Fruit fly (Drosophila melanogaster) whole organism, embryonic: ENCODE measurements around the gene scpr-B.
A peak's percentile ranks its signal among the peaks of the same experiment; 100 is the strongest.

Experiments used
- Atf3 ChIP-seq: fragments of 200-800 bp; sonication (Bioruptor generic); optimal IDR thresholded peaks from 3 replicates; lab custom pipeline; 2016; ENCODE audit warnings: missing biosample characterization, missing genetic modification characterization
- Bgb ChIP-seq: fragments of 200-800 bp; sonication (Bioruptor generic); IDR thresholded peaks from 2 replicates; pipeline ENCODE4 v1.3.6; 2022; ENCODE audit warnings: missing biosample characterization, missing genetic modification characterization; ENCODE audit not compliant: partially characterized antibody
- CG1024 ChIP-seq: fragments of 200-800 bp; sonication (Bioruptor generic); IDR thresholded peaks from 2 replicates; pipeline ENCODE4 v1.3.6; 2022; ENCODE audit warnings: missing biosample characterization, missing genetic modification characterization
- CG13775 ChIP-seq: fragments of 200-800 bp; sonication (Bioruptor generic); optimal IDR thresholded peaks from 3 replicates; lab custom pipeline; 2017; ENCODE audit warnings: missing biosample characterization, mild to moderate bottlenecking, missing genetic modification characterization
- CG16863 ChIP-seq: fragments of 200-800 bp; sonication (Bioruptor generic); optimal IDR thresholded peaks from 3 replicates; lab custom pipeline; 2016; ENCODE audit warnings: missing biosample characterization, missing genetic modification characterization
- CG17385 ChIP-seq: fragments of 200-800 bp; sonication (Bioruptor generic); optimal IDR thresholded peaks from 3 replicates; lab custom pipeline; 2018; ENCODE audit warnings: missing biosample characterization, mild to moderate bottlenecking, missing genetic modification characterization
- CG17612 ChIP-seq: fragments of 200-800 bp; sonication (Bioruptor generic); IDR thresholded peaks from 2 replicates; pipeline ENCODE4 v1.3.6; 2022; ENCODE audit warnings: missing biosample characterization, missing genetic modification characterization
- CG1832 ChIP-seq: fragments of 200-800 bp; sonication (Bioruptor generic); optimal IDR thresholded peaks from 2 replicates; lab custom pipeline; 2017; ENCODE audit warnings: missing biosample characterization, mild to moderate bottlenecking, missing genetic modification characterization, inconsistent platforms
- CG33213 ChIP-seq: fragments of 200-800 bp; sonication (Bioruptor generic); optimal IDR thresholded peaks from 3 replicates; lab custom pipeline; 2016; ENCODE audit warnings: missing biosample characterization, missing genetic modification characterization
- CG42726 ChIP-seq: fragments of 200-800 bp; sonication (Bioruptor generic); IDR thresholded peaks from 2 replicates; pipeline ENCODE4 v1.3.6; 2022; ENCODE audit warnings: missing biosample characterization, missing genetic modification characterization; ENCODE audit not compliant: partially characterized antibody
- CG5245 ChIP-seq: fragments of 200-800 bp; sonication (Bioruptor generic); optimal IDR thresholded peaks from 3 replicates; lab custom pipeline; 2016; ENCODE audit warnings: missing biosample characterization, missing genetic modification characterization
- CG8765 ChIP-seq: fragments of 200-800 bp; sonication (Bioruptor generic); IDR thresholded peaks from 2 replicates; pipeline ENCODE4 v1.3.6; 2022; ENCODE audit warnings: missing biosample characterization, missing genetic modification characterization
- CG9437 ChIP-seq: fragments of 200-800 bp; sonication (Bioruptor generic); optimal IDR thresholded peaks from 2 replicates; lab custom pipeline; 2018; ENCODE audit warnings: missing biosample characterization, mild to moderate bottlenecking, missing genetic modification characterization
- Dad ChIP-seq: fragments of 200-800 bp; sonication (Bioruptor generic); optimal IDR thresholded peaks from 3 replicates; lab custom pipeline; 2016; ENCODE audit warnings: missing biosample characterization, missing genetic modification characterization
- Deaf1 ChIP-seq: fragments of 200-800 bp; optimal IDR thresholded peaks from 3 replicates; lab custom pipeline; 2019; ENCODE audit warnings: missing biosample characterization, mild to moderate bottlenecking, missing genetic modification characterization, moderate library complexity
- Drgx ChIP-seq: fragments of 200-800 bp; sonication (Bioruptor generic); IDR thresholded peaks from 2 replicates; pipeline ENCODE4 v1.3.6; 2022; ENCODE audit warnings: missing biosample characterization, missing genetic modification characterization
- Fer2 ChIP-seq: fragments of 200-800 bp; sonication (Bioruptor generic); optimal IDR thresholded peaks from 2 replicates; lab custom pipeline; 2018; ENCODE audit warnings: missing biosample characterization, mild to moderate bottlenecking, missing genetic modification characterization, moderate library complexity
- HLHmδ ChIP-seq: fragments of 200-800 bp; sonication (Bioruptor generic); optimal IDR thresholded peaks from 2 replicates; lab custom pipeline; 2018; ENCODE audit warnings: missing biosample characterization, mild to moderate bottlenecking, missing genetic modification characterization, moderate library complexity
- Hmr ChIP-seq: fragments of 200-800 bp; sonication (Bioruptor generic); optimal IDR thresholded peaks from 3 replicates; lab custom pipeline; 2017; ENCODE audit warnings: mild to moderate bottlenecking, missing biosample characterization, missing genetic modification reagents, missing genetic modification characterization
- MTF-1 ChIP-seq: fragments of 200-800 bp; sonication (Bioruptor generic); optimal IDR thresholded peaks from 2 replicates; lab custom pipeline; 2018; ENCODE audit warnings: missing biosample characterization, mild to moderate bottlenecking, missing genetic modification characterization, borderline replicate concordance
- NFAT ChIP-seq: fragments of 200-800 bp; sonication (Bioruptor generic); IDR thresholded peaks from 2 replicates; pipeline ENCODE4 v1.3.6; 2022; ENCODE audit warnings: missing biosample characterization, missing genetic modification characterization
- Rfx ChIP-seq: fragments of 200-800 bp; sonication (Bioruptor generic); IDR thresholded peaks from 2 replicates; pipeline ENCODE4 v1.3.6; 2022; ENCODE audit warnings: missing biosample characterization, missing genetic modification characterization
- Scr ChIP-seq: fragments of 200-800 bp; sonication (Bioruptor generic); IDR thresholded peaks from 2 replicates; pipeline ENCODE4 v1.3.6; 2022; ENCODE audit warnings: missing biosample characterization, missing genetic modification characterization; ENCODE audit not compliant: partially characterized antibody
- Spps ChIP-seq: fragments of 200-800 bp; sonication (Bioruptor generic); optimal IDR thresholded peaks from 2 replicates; lab custom pipeline; 2018; ENCODE audit warnings: missing biosample characterization, mild to moderate bottlenecking, missing genetic modification characterization
- Ssrp ChIP-seq: fragments of 200-800 bp; sonication (Bioruptor generic); optimal IDR thresholded peaks from 2 replicates; lab custom pipeline; 2018; ENCODE audit warnings: missing biosample characterization, mild to moderate bottlenecking, missing genetic modification characterization, moderate library complexity
- Stat92E ChIP-seq, 3 experiments: fragments of >200 bp in 2 of 3; fragments of 200-800 bp in 1 of 3; sonication (Bioruptor generic) in 1 of 3; optimal IDR thresholded peaks; 2 replicates each; lab custom pipeline; 2017 to 2019; ENCODE audit warnings: missing biosample characterization in 3 of 3, missing genetic modification characterization in 3 of 3, mild to moderate bottlenecking in 1 of 3, moderate library complexity in 1 of 3
- YL-1 ChIP-seq: fragments of 200-800 bp; sonication (Bioruptor generic); optimal IDR thresholded peaks from 3 replicates; lab custom pipeline; 2017; ENCODE audit warnings: missing biosample characterization, mild to moderate bottlenecking, missing genetic modification characterization
- amos ChIP-seq: fragments of 200-800 bp; sonication (Bioruptor generic); IDR thresholded peaks from 2 replicates; pipeline ENCODE4 v1.3.6; 2022; ENCODE audit warnings: missing biosample characterization, missing genetic modification characterization; ENCODE audit not compliant: partially characterized antibody
- bab2 ChIP-seq: fragments of 200-800 bp; sonication (Bioruptor generic); optimal IDR thresholded peaks from 2 replicates; lab custom pipeline; 2016; ENCODE audit warnings: missing biosample characterization, missing genetic modification characterization
- corto ChIP-seq: fragments of 200-800 bp; sonication (Bioruptor generic); optimal IDR thresholded peaks from 2 replicates; lab custom pipeline; 2016; ENCODE audit warnings: missing biosample characterization, mild to moderate bottlenecking, missing genetic modification characterization, moderate library complexity
- crc ChIP-seq: fragments of 200-800 bp; sonication (Bioruptor generic); optimal IDR thresholded peaks from 2 replicates; lab custom pipeline; 2016; ENCODE audit warnings: missing biosample characterization, missing genetic modification characterization
- da ChIP-seq: fragments of 200-800 bp; sonication (Bioruptor generic); optimal IDR thresholded peaks from 2 replicates; lab custom pipeline; 2016; ENCODE audit warnings: missing biosample characterization, missing genetic modification characterization
- disco-r ChIP-seq: fragments of 200-800 bp; sonication (Bioruptor generic); optimal IDR thresholded peaks from 2 replicates; lab custom pipeline; 2016; ENCODE audit warnings: missing biosample characterization, missing genetic modification characterization
- dmrt99B ChIP-seq: fragments of 200-800 bp; sonication (Bioruptor generic); optimal IDR thresholded peaks from 2 replicates; lab custom pipeline; 2018; ENCODE audit warnings: missing biosample characterization, mild to moderate bottlenecking, missing genetic modification characterization, moderate library complexity
- fd102C ChIP-seq: fragments of 200-800 bp; sonication (Bioruptor generic); optimal IDR thresholded peaks from 2 replicates; lab custom pipeline; 2018; ENCODE audit warnings: missing biosample characterization, mild to moderate bottlenecking, missing genetic modification characterization, moderate library complexity
- grn ChIP-seq: fragments of 200-800 bp; sonication (Bioruptor generic); optimal IDR thresholded peaks from 3 replicates; lab custom pipeline; 2017; ENCODE audit warnings: missing biosample characterization, missing genetic modification characterization
- gsb-n ChIP-seq: fragments of 200-800 bp; sonication (Bioruptor generic); optimal IDR thresholded peaks from 3 replicates; lab custom pipeline; 2018; ENCODE audit warnings: missing biosample characterization, mild to moderate bottlenecking, missing genetic modification characterization
- inv ChIP-seq: fragments of 200-800 bp; sonication (Bioruptor generic); IDR thresholded peaks from 2 replicates; pipeline ENCODE4 v1.3.6; 2022; ENCODE audit warnings: missing biosample characterization, missing genetic modification characterization; ENCODE audit not compliant: partially characterized antibody
- lilli ChIP-seq: fragments of 200-800 bp; sonication (Bioruptor generic); optimal IDR thresholded peaks from 3 replicates; lab custom pipeline; 2016; ENCODE audit warnings: missing biosample characterization, missing genetic modification characterization
- pfk ChIP-seq: fragments of 200-800 bp; sonication (Bioruptor generic); optimal IDR thresholded peaks from 2 replicates; lab custom pipeline; 2018; ENCODE audit warnings: missing biosample characterization, mild to moderate bottlenecking, missing genetic modification characterization, moderate library complexity
- seq ChIP-seq: fragments of 200-800 bp; sonication (Bioruptor generic); IDR thresholded peaks from 2 replicates; pipeline ENCODE4 v1.3.6; 2022; ENCODE audit warnings: missing biosample characterization, missing genetic modification characterization
- sima ChIP-seq: fragments of 200-800 bp; sonication (Bioruptor generic); optimal IDR thresholded peaks from 2 replicates; lab custom pipeline; 2016; ENCODE audit warnings: missing biosample characterization, missing genetic modification characterization
- sob ChIP-seq: fragments of 200-800 bp; sonication (Bioruptor generic); IDR thresholded peaks from 2 replicates; pipeline ENCODE4 v1.3.6; 2022; ENCODE audit warnings: missing biosample characterization, missing genetic modification characterization
- sr ChIP-seq: fragments of 200-800 bp; sonication (Bioruptor generic); IDR thresholded peaks from 3 replicates; pipeline ENCODE4 v1.3.6; 2022; ENCODE audit warnings: missing biosample characterization, missing genetic modification characterization
- toy ChIP-seq: fragments of 200-800 bp; sonication (Bioruptor generic); IDR thresholded peaks from 2 replicates; pipeline ENCODE4 v1.3.6; 2022; ENCODE audit warnings: missing biosample characterization, missing genetic modification characterization
- ttk ChIP-seq: fragments of 200-800 bp; sonication (Bioruptor generic); IDR thresholded peaks from 2 replicates; pipeline ENCODE4 v2.1.2; 2022; ENCODE audit warnings: missing biosample characterization, missing genetic modification characterization
- zf30C ChIP-seq: fragments of 200-800 bp; sonication (Bioruptor generic); optimal IDR thresholded peaks from 3 replicates; lab custom pipeline; 2018; ENCODE audit warnings: missing biosample characterization, mild to moderate bottlenecking, missing genetic modification characterization
- zfh1 ChIP-seq: fragments of 200-800 bp; sonication (Bioruptor generic); IDR thresholded peaks from 3 replicates; pipeline ENCODE4 v1.3.6; 2022; ENCODE audit warnings: missing biosample characterization, missing genetic modification characterization

The scpr-B gene

dm6 chr3R:11221437-11222230 lies 19.2 kb downstream of the scpr-B start, which contains the start of the genes CG6693 and RpL3 (continued):
- TF ChIP-seq sima (GFP tag; lab: Kevin White, UChicago) (no peak), sr (GFP tag; lab: Robert Waterston, UW) (peak; percentile 67; the same call in 2 of the 3 replicates), toy (GFP tag; lab: Robert Waterston, UW) (peak; percentile 53), Bgb (GFP tag; lab: Robert Waterston, UW) (peak; percentile 51; the same call in 1 of the 2 replicates), CG1832 (GFP tag; lab: Kevin White, UChicago) (no peak), gsb-n (tag; lab: Kevin White, UChicago) (peak; percentile 76), Stat92E (GFP tag; optimal IDR thresholded peaks at IDR 0.05; lab: Kevin White, UChicago) (peak in 1 of 3 experiments; percentile 91), Hmr (GFP tag; lab: Kevin White, UChicago) (peak; percentile 94), CG16863 (GFP tag; lab: Kevin White, UChicago) (peak; percentile 58), CG42726 (GFP tag; lab: Robert Waterston, UW) (peak; percentile 77; the same call in 1 of the 2 replicates), fd102C (peak; percentile 74), CG17612 (0 out of 2 replicates have a peak, but pooled peaks have one; percentile 61), YL-1 (GFP tag; lab: Kevin White, UChicago) (peak; percentile 98), Spps (tag; lab: Kevin White, UChicago) (peak; percentile 56), amos (GFP tag; lab: Robert Waterston, UW) (peak; percentile 58), NFAT (peak; percentile 88), inv (peak; percentile 24; the same call in 1 of the 2 replicates), sob (GFP tag; lab: Robert Waterston, UW) (peak; percentile 85), Atf3 (GFP tag; lab: Kevin White, UChicago) (peak; percentile 32), Scr (GFP tag; lab: Robert Waterston, UW) (no peak; the same call in 1 of the 2 replicates), bab2 (GFP tag; lab: Kevin White, UChicago) (peak; percentile 46), CG9437 (GFP tag; lab: Kevin White, UChicago) (peak; percentile 45), Rfx (GFP tag; lab: Robert Waterston, UW) (peak; percentile 82), CG8765 (no peak), zfh1 (GFP tag; lab: Robert Waterston, UW) (peak; percentile 72), grn (GFP tag; lab: Kevin White, UChicago) (peak; percentile 65), crc (no peak), seq (peak; percentile 63; the same call in 1 of the 2 replicates), Fer2 (tag; lab: Kevin White, UChicago) (peak; percentile 28), Deaf1 (tag; lab: Kevin White, UChicago) (peak; percentile 49), CG33213 (GFP tag; lab: Kevin White, UChicago) (peak; percentile 87), ttk (GFP tag; lab: Robert Waterston, UW) (peak; percentile 55), lilli (GFP tag; lab: Kevin White, UChicago) (peak; percentile 90), disco-r (GFP tag; lab: Kevin White, UChicago) (peak; percentile 53), pfk (GFP tag; lab: Kevin White, UChicago) (peak; percentile 76), zf30C (GFP tag; lab: Kevin White, UChicago) (no peak), MTF-1 (GFP tag; lab: Kevin White, UChicago) (peak; percentile 96), Drgx (GFP tag; lab: Robert Waterston, UW) (peak; percentile 47; the same call in 1 of the 2 replicates), CG5245 (GFP tag; lab: Kevin White, UChicago) (peak; percentile 38), CG13775 (GFP tag; lab: Kevin White, UChicago) (peak; percentile 74), dmrt99B (tag; lab: Kevin White, UChicago) (peak; percentile 68), Dad (GFP tag; lab: Kevin White, UChicago) (peak; percentile 73), da (no peak), corto (GFP tag; lab: Kevin White, UChicago) (no peak), CG17385 (GFP tag; lab: Kevin White, UChicago) (peak; percentile 88), HLHmδ (peak; percentile 95), CG1024 (GFP tag; lab: Robert Waterston, UW) (peak; percentile 65), Ssrp (tag; lab: Kevin White, UChicago) (peak; percentile 26)
